Worm (Caenorhabditis elegans) whole organism, L3 larva: ENCODE measurements around the gene sgca-1.
A peak's percentile ranks its signal among the peaks of the same experiment; 100 is the strongest.

Experiments used
- ama-1 ChIP-seq: fragments of 150-350 bp; optimal IDR thresholded peaks from 2 replicates; lab custom pipeline; 2018
- egl-27 ChIP-seq: sonication (generic microtip); optimal IDR thresholded peaks from 4 replicates; lab custom pipeline; 2017; ENCODE audit warnings: missing biosample characterization, missing genetic modification reagents, missing genetic modification characterization
- lin-39 ChIP-seq: fragments of 150-350 bp; optimal IDR thresholded peaks from 2 replicates; lab custom pipeline; 2018; ENCODE audit warnings: missing biosample characterization, missing genetic modification reagents, missing genetic modification characterization
- nhr-23 ChIP-seq: fragments of 150-350 bp; optimal IDR thresholded peaks from 2 replicates; lab custom pipeline; 2014; ENCODE audit warnings: missing biosample characterization, missing genetic modification reagents, missing genetic modification characterization
- pha-4 ChIP-seq: fragments of 150-350 bp; optimal IDR thresholded peaks from 2 replicates; lab custom pipeline; 2014; ENCODE audit warnings: missing biosample characterization, missing genetic modification reagents, missing genetic modification characterization
- zag-1 ChIP-seq: fragments of 150-350 bp; optimal IDR thresholded peaks from 2 replicates; lab custom pipeline; 2014; ENCODE audit warnings: missing biosample characterization, missing genetic modification characterization

DNA sequence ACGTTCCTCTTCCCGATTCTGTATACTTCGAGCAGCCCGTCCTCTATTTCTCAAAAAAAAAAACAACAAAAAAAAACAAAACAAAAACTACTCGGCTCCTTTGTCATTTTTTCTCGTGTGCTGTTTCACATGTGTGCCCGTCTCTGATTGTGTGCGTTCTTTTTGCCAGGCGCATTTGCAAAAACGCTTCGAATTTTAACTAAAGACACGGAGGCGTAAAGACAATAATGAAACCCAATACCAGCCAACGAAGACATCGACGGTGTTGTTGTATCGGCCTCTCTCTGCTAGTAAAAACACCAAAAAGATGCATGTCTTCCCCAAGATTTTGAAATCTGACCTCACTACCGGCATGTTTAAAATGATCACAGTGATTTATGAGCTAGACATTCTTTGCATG, 42.5 kb downstream of the sgca-1 start:
- TF ChIP-seq lin-39 (tag; lab: Kevin White, UChicago) (no peak), nhr-23 (tag; lab: Kevin White, UChicago) (no peak), ama-1 (peak; percentile 47), zag-1 (tag; lab: Kevin White, UChicago) (no peak), pha-4 (tag; lab: Kevin White, UChicago) (peak; percentile 51), egl-27 (tag; lab: Kevin White, UChicago) (no peak)
